Fruit fly (Drosophila melanogaster) whole organism, embryonic: Measurements from ENCODE around the gene CG42393.

ENCODE experiments used
- CG18599 ChIP-seq: fragments of 200-800 bp; sonication (Bioruptor generic); optimal IDR thresholded peaks from 3 replicates; lab custom pipeline; 2017; ENCODE audit warnings: missing biosample characterization, missing genetic modification characterization, mild to moderate bottlenecking, moderate library complexity, missing genetic modification reagents
- CG3407 ChIP-seq: fragments of 200-800 bp; sonication (Bioruptor generic); optimal IDR thresholded peaks from 2 replicates; lab custom pipeline; 2018; ENCODE audit warnings: missing biosample characterization, mild to moderate bottlenecking, missing genetic modification characterization
- CG4328 ChIP-seq: fragments of 200-800 bp; sonication (Bioruptor generic); optimal IDR thresholded peaks from 3 replicates; lab custom pipeline; 2017; ENCODE audit warnings: missing biosample characterization, missing genetic modification reagents, missing genetic modification characterization
- CG4617 ChIP-seq: fragments of 200-800 bp; sonication (Bioruptor generic); optimal IDR thresholded peaks from 3 replicates; lab custom pipeline; 2016; ENCODE audit warnings: missing biosample characterization, missing genetic modification characterization, borderline replicate concordance
- D ChIP-seq, 2 experiments: fragments of 200-800 bp in 1 of 2; fragments of >200 bp in 1 of 2; sonication (Bioruptor generic) in 1 of 2; optimal IDR thresholded peaks; 2 replicates in 1 of 2; 3 replicates in 1 of 2; lab custom pipeline; 2017; ENCODE audit warnings: mild to moderate bottlenecking in 1 of 2, missing biosample characterization in 1 of 2, missing genetic modification characterization in 1 of 2, missing genetic modification reagents in 1 of 2
- HHEX ChIP-seq: fragments of 200-800 bp; sonication (Bioruptor generic); optimal IDR thresholded peaks from 3 replicates; lab custom pipeline; 2017; ENCODE audit warnings: missing biosample characterization, mild to moderate bottlenecking, missing genetic modification characterization, missing genetic modification reagents
- Hr78 ChIP-seq, 2 experiments: fragments of 200-800 bp in 1 of 2; fragments of >200 bp in 1 of 2; sonication (Bioruptor generic) in 1 of 2; optimal IDR thresholded peaks; 2 replicates each; lab custom pipeline; 2017 to 2019; ENCODE audit warnings: missing biosample characterization in 2 of 2, missing genetic modification characterization in 2 of 2, mild to moderate bottlenecking in 1 of 2, moderate library complexity in 1 of 2
- ewg ChIP-seq: fragments of 200-800 bp; sonication (Bioruptor generic); optimal IDR thresholded peaks from 3 replicates; lab custom pipeline; 2017; ENCODE audit warnings: mild to moderate bottlenecking, missing biosample characterization, missing genetic modification reagents, missing genetic modification characterization
- knrl ChIP-seq: fragments of 200-800 bp; sonication (Bioruptor generic); IDR thresholded peaks from 3 replicates; pipeline ENCODE4 v1.3.6; 2022; ENCODE audit warnings: missing biosample characterization, missing genetic modification characterization; ENCODE audit not compliant: partially characterized antibody
- pros ChIP-seq: fragments of 200-800 bp; sonication (Bioruptor generic); optimal IDR thresholded peaks from 3 replicates; lab custom pipeline; 2019; ENCODE audit warnings: missing biosample characterization, mild to moderate bottlenecking, missing genetic modification characterization, moderate library complexity
- salm ChIP-seq: fragments of 200-800 bp; sonication (Bioruptor generic); optimal IDR thresholded peaks from 2 replicates; lab custom pipeline; 2018; ENCODE audit warnings: missing biosample characterization, mild to moderate bottlenecking, missing genetic modification characterization
- stwl ChIP-seq: fragments of 200-800 bp; sonication (Bioruptor generic); optimal IDR thresholded peaks from 3 replicates; lab custom pipeline; 2018; ENCODE audit warnings: missing biosample characterization, mild to moderate bottlenecking, missing genetic modification characterization, moderate library complexity

dm6 chr3L:18042433-18042832 is at the start of gene CG42393:
- no peak for TF ChIP-seq CG4328 (GFP tag; lab: Kevin White, UChicago)
- TF ChIP-seq D (optimal IDR thresholded peaks at IDR 0.05; lab: Kevin White, UChicago), result no peak
- no peak for TF ChIP-seq D (GFP tag; optimal IDR thresholded peaks at IDR 0.05; lab: Kevin White, UChicago)
- TF ChIP-seq CG3407 (GFP tag; lab: Kevin White, UChicago), result no peak
- TF ChIP-seq Hr78 (GFP tag; optimal IDR thresholded peaks at IDR 0.05; lab: Kevin White, UChicago), result no peak
- TF ChIP-seq CG4617, result no peak
- TF ChIP-seq salm (tag; lab: Kevin White, UChicago), result no peak
- TF ChIP-seq stwl (tag; lab: Kevin White, UChicago), result no peak
- no peak for TF ChIP-seq ewg (GFP tag; lab: Kevin White, UChicago)
- TF ChIP-seq HHEX, result no peak
- TF ChIP-seq pros (GFP tag; lab: Kevin White, UChicago), result no peak
- no peak for TF ChIP-seq CG18599 (GFP tag; lab: Kevin White, UChicago)
- no peak for TF ChIP-seq knrl
